Worm (Caenorhabditis elegans) whole organism, midembryonic: Measurements from ENCODE around the gene C25H3.16.

ENCODE experiments used
- T22C8.4 ChIP-seq: fragments of 200-800 bp; sonication (Bioruptor generic); IDR thresholded peaks from 2 replicates; pipeline ENCODE4 v1.3.6; 2022; ENCODE audit warnings: missing genetic modification characterization, missing compliant biosample characterization
- cog-1 ChIP-seq: sonication (generic microtip); optimal IDR thresholded peaks from 2 replicates; lab custom pipeline; 2016; ENCODE audit warnings: missing genetic modification characterization, missing compliant biosample characterization
- klf-2 ChIP-seq: fragments of 200-800 bp; sonication (Bioruptor generic); conservative IDR thresholded peaks from 2 replicates; pipeline ENCODE4 v1.3.6; 2022; ENCODE audit warnings: missing genetic modification reagents, missing genetic modification characterization, missing compliant biosample characterization
- med-1 ChIP-seq: sonication (generic microtip); optimal IDR thresholded peaks from 2 replicates; lab custom pipeline; 2017; ENCODE audit warnings: missing genetic modification characterization, mild to moderate bottlenecking, missing compliant biosample characterization, antibody characterized with exemption, missing genetic modification reagents; ENCODE audit not compliant: insufficient read depth
- ref-1 ChIP-seq: fragments of 200-800 bp; sonication (Bioruptor generic); conservative IDR thresholded peaks from 2 replicates; pipeline ENCODE4 v1.3.6; 2022; ENCODE audit warnings: missing genetic modification reagents, missing genetic modification characterization, missing compliant biosample characterization
- tab-1 ChIP-seq: fragments of 200-800 bp; sonication (Bioruptor generic); IDR thresholded peaks from 2 replicates; pipeline ENCODE4 v1.3.6; 2022; ENCODE audit warnings: missing genetic modification characterization, missing compliant biosample characterization
- ztf-29 ChIP-seq: fragments of 200-800 bp; sonication (Bioruptor generic); IDR thresholded peaks from 2 replicates; pipeline ENCODE4 v1.3.6; 2022; ENCODE audit warnings: missing genetic modification reagents, missing genetic modification characterization, missing compliant biosample characterization

DNA sequence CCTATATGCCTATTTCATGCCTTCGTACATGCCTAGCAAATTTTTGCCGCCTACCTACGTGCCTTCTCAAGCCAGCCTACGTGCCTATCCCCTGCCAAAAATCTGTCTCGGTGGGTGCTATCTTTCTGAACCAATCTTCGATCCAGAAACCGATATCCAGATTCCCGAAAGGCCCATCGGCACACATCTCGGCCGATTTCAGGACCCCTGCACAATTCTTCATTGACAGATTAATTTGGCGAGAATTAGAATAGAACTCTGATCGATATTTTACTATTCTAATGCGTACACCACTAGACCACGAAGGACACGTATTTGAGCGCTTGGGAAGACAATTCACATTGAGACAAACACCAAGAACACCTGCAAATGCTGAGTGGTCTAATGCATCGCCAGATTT, 1.4 kb downstream of the C25H3.16 start:
- TF ChIP-seq tab-1 (no peak), ztf-29 (no peak), med-1 (GFP tag; lab: Kevin White, UChicago) (no peak), klf-2 (GFP tag; lab: Robert Waterston, UW) (no peak), T22C8.4 (GFP tag; lab: Robert Waterston, UW) (no peak), cog-1 (no peak), ref-1 (GFP tag; lab: Robert Waterston, UW) (no peak)
